Fruit fly (Drosophila melanogaster): ENCODE measurements around the gene CG14610.

Gene CG14610

dm6 chr3R:7109760-7110303, 34.3 kb downstream of the CG14610 start:
- TF ChIP-seq ttk (optimal IDR thresholded peaks at IDR 0.05) (no peak), h (optimal IDR thresholded peaks at IDR 0.05) (no peak), insv (optimal IDR thresholded peaks at IDR 0.05) (no peak), psq (optimal IDR thresholded peaks at IDR 0.05) (no peak), Sin3A (optimal IDR thresholded peaks at IDR 0.05) (no peak), Myc (optimal IDR thresholded peaks at IDR 0.05) (no peak)

- TF ChIP-seq h (optimal IDR thresholded peaks at IDR 0.05): no peak
- no peak for TF ChIP-seq Sin3A (optimal IDR thresholded peaks at IDR 0.05)
- no peak for TF ChIP-seq ttk (optimal IDR thresholded peaks at IDR 0.05)
- no peak for TF ChIP-seq insv (optimal IDR thresholded peaks at IDR 0.05)
- TF ChIP-seq psq (optimal IDR thresholded peaks at IDR 0.05): no peak
- TF ChIP-seq Myc (optimal IDR thresholded peaks at IDR 0.05): no peak
These were observed 35.3 kb downstream of the CG14610 start for dm6 chr3R:7108589-7109312.

- no peak for TF ChIP-seq Myc (optimal IDR thresholded peaks at IDR 0.05)
- no peak for TF ChIP-seq ttk (optimal IDR thresholded peaks at IDR 0.05)
- TF ChIP-seq psq (optimal IDR thresholded peaks at IDR 0.05): no peak
- no peak for TF ChIP-seq insv (optimal IDR thresholded peaks at IDR 0.05)
- TF ChIP-seq h (optimal IDR thresholded peaks at IDR 0.05): no peak
- TF ChIP-seq Sin3A (optimal IDR thresholded peaks at IDR 0.05): no peak
These were observed 36.1 kb downstream of the CG14610 start for dm6 chr3R:7107713-7108588.

dm6 chr3R:7105503-7106164, 38.5 kb downstream of the CG14610 start:
- TF ChIP-seq h (optimal IDR thresholded peaks at IDR 0.05) (no peak), Myc (optimal IDR thresholded peaks at IDR 0.05) (no peak), ttk (optimal IDR thresholded peaks at IDR 0.05) (no peak), insv (optimal IDR thresholded peaks at IDR 0.05) (no peak), psq (optimal IDR thresholded peaks at IDR 0.05) (no peak), Sin3A (optimal IDR thresholded peaks at IDR 0.05) (no peak)

dm6 chr3R:7104308-7104707, 39.8 kb downstream of the CG14610 start:
- TF ChIP-seq insv (optimal IDR thresholded peaks at IDR 0.05) (no peak), psq (optimal IDR thresholded peaks at IDR 0.05) (no peak), Sin3A (optimal IDR thresholded peaks at IDR 0.05) (no peak), h (optimal IDR thresholded peaks at IDR 0.05) (no peak), Myc (optimal IDR thresholded peaks at IDR 0.05) (no peak), ttk (optimal IDR thresholded peaks at IDR 0.05) (no peak)

- TF ChIP-seq Sin3A (optimal IDR thresholded peaks at IDR 0.05): no peak
- TF ChIP-seq h (optimal IDR thresholded peaks at IDR 0.05): no peak
- TF ChIP-seq ttk (optimal IDR thresholded peaks at IDR 0.05): no peak
- TF ChIP-seq insv (optimal IDR thresholded peaks at IDR 0.05): no peak
- no peak for TF ChIP-seq psq (optimal IDR thresholded peaks at IDR 0.05)
- TF ChIP-seq Myc (optimal IDR thresholded peaks at IDR 0.05): no peak
These were observed 41.0 kb downstream of the CG14610 start for dm6 chr3R:7102853-7103833.

- TF ChIP-seq Myc (optimal IDR thresholded peaks at IDR 0.05) (no peak), insv (optimal IDR thresholded peaks at IDR 0.05) (no peak), Sin3A (optimal IDR thresholded peaks at IDR 0.05) (no peak), ttk (optimal IDR thresholded peaks at IDR 0.05) (no peak), psq (optimal IDR thresholded peaks at IDR 0.05) (no peak), h (optimal IDR thresholded peaks at IDR 0.05) (no peak)
These were observed 49.7 kb downstream of the CG14610 start for dm6 chr3R:7094368-7094767.

Data from Kc167 (cell line).